Worm (Caenorhabditis elegans) whole organism, early embryonic: ENCODE measurements around the gene ztf-8.

Source experiments
- B0310.2 ChIP-seq: sonication (generic microtip); optimal IDR thresholded peaks from 2 replicates; lab custom pipeline; 2016; ENCODE audit warnings: mild to moderate bottlenecking, missing genetic modification characterization, missing compliant biosample characterization
- aly-1 ChIP-seq: sonication (generic microtip); optimal IDR thresholded peaks from 2 replicates; lab custom pipeline; 2016; ENCODE audit warnings: missing genetic modification characterization, missing compliant biosample characterization
- ama-1 ChIP-seq: fragments of 150-350 bp; optimal IDR thresholded peaks from 2 replicates; lab custom pipeline; 2014
- hnd-1 ChIP-seq: sonication (generic microtip); optimal IDR thresholded peaks from 2 replicates; lab custom pipeline; 2016; ENCODE audit warnings: missing genetic modification characterization, missing compliant biosample characterization
- sea-1 ChIP-seq: fragments of 200-800 bp; sonication (Bioruptor generic); conservative IDR thresholded peaks from 2 replicates; pipeline ENCODE4 v1.3.6; 2022; ENCODE audit warnings: missing genetic modification characterization, missing compliant biosample characterization

- TF ChIP-seq sea-1 (GFP tag; lab: Robert Waterston, UW) (no peak), ama-1 (no peak), hnd-1 (tag; lab: Kevin White, UChicago) (no peak), aly-1 (tag; lab: Kevin White, UChicago) (no peak), B0310.2 (tag; lab: Kevin White, UChicago) (no peak)
Measured at ce11 chrIII:5273396-5273857, at the start of gene ztf-8.
